Worm (Caenorhabditis elegans): ENCODE measurements around the gene urm-1.

The urm-1 gene

ce11 chrIII:10534191-10534590 lies 28.9 kb downstream of the urm-1 start:
- TF ChIP-seq saeg-2 (GFP tag; IDR thresholded peaks at IDR 0.05) (0 out of 2 replicates have a peak, but pooled peaks have one; percentile 44), mdt-29 (GFP tag; IDR thresholded peaks at IDR 0.05) (peak; percentile 69), mep-1 (tag; optimal IDR thresholded peaks at IDR 0.05) (peak; percentile 30), fos-1 (tag; optimal IDR thresholded peaks at IDR 0.05) (no peak), mxl-3 (GFP tag; optimal IDR thresholded peaks at IDR 0.05) (peak; percentile 98), hlh-30 (tag; optimal IDR thresholded peaks at IDR 0.05; ENCODE audit: insufficient read depth) (peak; percentile 80), aha-1 (tag) (peak; percentile 45), lin-1 (GFP tag; IDR thresholded peaks at IDR 0.05) (0 out of 2 replicates have a peak, but pooled peaks have one; percentile 23), unc-39 (tag; optimal IDR thresholded peaks at IDR 0.05) (no peak), nhr-42 (GFP tag; IDR thresholded peaks at IDR 0.05) (peak; percentile 57; the same call in 1 of the 2 replicates), cey-2 (tag; optimal IDR thresholded peaks at IDR 0.05; ENCODE audit: borderline replicate concordance, insufficient read depth) (no peak), pha-4 (GFP tag; IDR thresholded peaks at IDR 0.05) (0 out of 2 replicates have a peak, but pooled peaks have one; percentile 46), pha-4 (tag; optimal IDR thresholded peaks at IDR 0.05) (no peak), arid-1 (GFP tag; conservative IDR thresholded peaks at IDR 0.05) (peak; percentile 64; the same call in 1 of the 2 replicates), vab-7 (GFP tag; IDR thresholded peaks at IDR 0.05) (no peak), php-3 (GFP tag; IDR thresholded peaks at IDR 0.05) (peak; percentile 82), zip-2 (tag; optimal IDR thresholded peaks at IDR 0.05) (no peak), ZK546.5 (tag; optimal IDR thresholded peaks at IDR 0.05) (no peak), ztf-7 (tag; optimal IDR thresholded peaks at IDR 0.05) (peak; percentile 32), nhr-111 (GFP tag; optimal IDR thresholded peaks at IDR 0.05) (no peak), hmg-1.1 (GFP tag; IDR thresholded peaks at IDR 0.05) (0 out of 2 replicates have a peak, but pooled peaks have one; percentile 40), tra-1 (GFP tag; IDR thresholded peaks at IDR 0.05) (peak; percentile 82), zag-1 (tag; optimal IDR thresholded peaks at IDR 0.05) (no peak), lin-39 (tag; optimal IDR thresholded peaks at IDR 0.05) (no peak), nhr-10 (tag; optimal IDR thresholded peaks at IDR 0.05) (peak; percentile 12), mdl-1 (tag; optimal IDR thresholded peaks at IDR 0.05) (peak; percentile 74 to 91), ces-1 (GFP tag; optimal IDR thresholded peaks at IDR 0.05) (no peak), daf-19 (GFP tag; conservative IDR thresholded peaks at IDR 0.05) (no peak), unc-130 (GFP tag; optimal IDR thresholded peaks at IDR 0.05) (no peak), mes-2 (tag; optimal IDR thresholded peaks at IDR 0.05; ENCODE audit: poor library complexity, severe bottlenecking) (peak; percentile 43), dve-1 (tag; optimal IDR thresholded peaks at IDR 0.05; ENCODE audit: insufficient read depth) (peak; percentile 70), ceh-44 (GFP tag; IDR thresholded peaks at IDR 0.05) (no peak), nhr-28 (tag; optimal IDR thresholded peaks at IDR 0.05) (peak; percentile 87), nhr-237 (tag; optimal IDR thresholded peaks at IDR 0.05) (no peak), hif-1 (tag; optimal IDR thresholded peaks at IDR 0.05) (peak in 1 of 2 experiments; percentile 97), dmd-8 (GFP tag; IDR thresholded peaks at IDR 0.05) (no peak), dmd-6 (GFP tag; IDR thresholded peaks at IDR 0.05) (peak; percentile 95), T26A8.4 (GFP tag; IDR thresholded peaks at IDR 0.05) (peak; percentile 42; the same call in 1 of the 2 replicates), duxl-1 (tag; optimal IDR thresholded peaks at IDR 0.05; ENCODE audit: poor library complexity) (no peak), mxl-2 (GFP tag; conservative IDR thresholded peaks at IDR 0.05) (peak; percentile 73), lin-13 (GFP tag; optimal IDR thresholded peaks at IDR 0.05) (peak; percentile 34), daf-16 (GFP tag; optimal IDR thresholded peaks at IDR 0.05) (no peak), daf-16 (tag; optimal IDR thresholded peaks at IDR 0.05) (peak; percentile 41), pqm-1 (tag; optimal IDR thresholded peaks at IDR 0.05) (peak; percentile 35), nhr-77 (tag; optimal IDR thresholded peaks at IDR 0.05) (peak; percentile 28), nhr-48 (tag; optimal IDR thresholded peaks at IDR 0.05) (peak; percentile 45), rbr-2 (tag; optimal IDR thresholded peaks at IDR 0.05) (no peak), madf-9 (GFP tag; conservative IDR thresholded peaks at IDR 0.05) (peak; percentile 52; the same call in 1 of the 2 replicates), lim-7 (GFP tag; IDR thresholded peaks at IDR 0.05) (no peak), ctbp-1 (GFP tag; IDR thresholded peaks at IDR 0.05) (peak; percentile 62; the same call in 1 of the 2 replicates), hlh-11 (tag; optimal IDR thresholded peaks at IDR 0.05) (peak; percentile 97)

Measured in whole organism, L4 larva.